ENCODE assay signal across 1 fruit fly cellular context in genomic region chr3L:1414032-1414431, dm6.
TF ChIP-seq lines count a peak whose summit lies in the region.

No protein-coding gene starts in this region.

TF ChIP-seq in whole organism, embryonic, 481 proteins besides CTCF, POLR2A, EP300 and RAD21 (continued from another document):
- no peak for TF ChIP-seq B-H1 (GFP tag; IDR thresholded peaks at IDR 0.05; lab: Robert Waterston, UW)
- no peak for TF ChIP-seq Atf3 (GFP tag; optimal IDR thresholded peaks at IDR 0.05; lab: Kevin White, UChicago)
- no peak for TF ChIP-seq nau (GFP tag; optimal IDR thresholded peaks at IDR 0.05; lab: Kevin White, UChicago)
- no peak for TF ChIP-seq phol (tag; optimal IDR thresholded peaks at IDR 0.05; lab: Kevin White, UChicago)
- no peak for TF ChIP-seq ems (GFP tag; optimal IDR thresholded peaks at IDR 0.05; lab: Kevin White, UChicago)
- TF ChIP-seq Meics (GFP tag; optimal IDR thresholded peaks at IDR 0.05; lab: Kevin White, UChicago), result no peak
- TF ChIP-seq NfI (GFP tag; optimal IDR thresholded peaks at IDR 0.05; lab: Kevin White, UChicago), result no peak
- TF ChIP-seq Deaf1 (tag; optimal IDR thresholded peaks at IDR 0.05; lab: Kevin White, UChicago), result no peak
- no peak for TF ChIP-seq salm (tag; optimal IDR thresholded peaks at IDR 0.05; lab: Kevin White, UChicago)
- peak; percentile 9 for TF ChIP-seq da (GFP tag; optimal IDR thresholded peaks at IDR 0.05; lab: Kevin White, UChicago)
- TF ChIP-seq CG10959 (GFP tag; IDR thresholded peaks at IDR 0.05; lab: Robert Waterston, UW), result no peak
- no peak for TF ChIP-seq CG2120 (GFP tag; optimal IDR thresholded peaks at IDR 0.05; lab: Kevin White, UChicago)
- no peak for TF ChIP-seq klu (GFP tag; IDR thresholded peaks at IDR 0.05; lab: Robert Waterston, UW)
- no peak for TF ChIP-seq CG8359 (GFP tag; optimal IDR thresholded peaks at IDR 0.05; lab: Kevin White, UChicago; ENCODE audit: borderline replicate concordance)
- TF ChIP-seq en (GFP tag; optimal IDR thresholded peaks at IDR 0.05; lab: Kevin White, UChicago), result no peak
- no peak for TF ChIP-seq CG15514 (GFP tag; optimal IDR thresholded peaks at IDR 0.05; lab: Kevin White, UChicago)
- TF ChIP-seq fu2 (GFP tag; optimal IDR thresholded peaks at IDR 0.05; lab: Kevin White, UChicago), result no peak
- TF ChIP-seq zfh2 (GFP tag; optimal IDR thresholded peaks at IDR 0.05; lab: Kevin White, UChicago), result no peak
- no peak for TF ChIP-seq schlank (tag; optimal IDR thresholded peaks at IDR 0.05; lab: Kevin White, UChicago)
- TF ChIP-seq CG9932 (GFP tag; IDR thresholded peaks at IDR 0.05; lab: Robert Waterston, UW), result no peak
- no peak for TF ChIP-seq trh (GFP tag; optimal IDR thresholded peaks at IDR 0.05; lab: Kevin White, UChicago)
- no peak for TF ChIP-seq CG7928 (GFP tag; optimal IDR thresholded peaks at IDR 0.05; lab: Kevin White, UChicago)
- no peak for TF ChIP-seq nerfin-2 (GFP tag; IDR thresholded peaks at IDR 0.05; lab: Robert Waterston, UW; ENCODE audit: partially characterized antibody)
- TF ChIP-seq vnd (GFP tag; IDR thresholded peaks at IDR 0.05; lab: Robert Waterston, UW; ENCODE audit: partially characterized antibody), result no peak
- peak; percentile 81 for TF ChIP-seq CG17829 (tag; optimal IDR thresholded peaks at IDR 0.05; lab: Kevin White, UChicago)
- peak; percentile 54 for TF ChIP-seq ttk (GFP tag; IDR thresholded peaks at IDR 0.05; lab: Robert Waterston, UW)
- no peak for TF ChIP-seq CG13287 (GFP tag; IDR thresholded peaks at IDR 0.05; lab: Robert Waterston, UW; ENCODE audit: partially characterized antibody)
- peak; percentile 41; the same call in 1 of the 3 replicates for TF ChIP-seq CG11695 (GFP tag; IDR thresholded peaks at IDR 0.05; lab: Robert Waterston, UW)
- TF ChIP-seq Bgb (GFP tag; IDR thresholded peaks at IDR 0.05; lab: Robert Waterston, UW; ENCODE audit: partially characterized antibody), result no peak
- no peak for TF ChIP-seq CG18476 (GFP tag; optimal IDR thresholded peaks at IDR 0.05; lab: Kevin White, UChicago)
- peak; percentile 32 for TF ChIP-seq CG12236 (GFP tag; optimal IDR thresholded peaks at IDR 0.05; lab: Kevin White, UChicago)
- no peak for TF ChIP-seq Oaz (GFP tag; IDR thresholded peaks at IDR 0.05; lab: Robert Waterston, UW)
- no peak for TF ChIP-seq ato (GFP tag; IDR thresholded peaks at IDR 0.05; lab: Robert Waterston, UW; ENCODE audit: partially characterized antibody)
- no peak for TF ChIP-seq corto (GFP tag; optimal IDR thresholded peaks at IDR 0.05; lab: Kevin White, UChicago)
- TF ChIP-seq Fer2 (tag; optimal IDR thresholded peaks at IDR 0.05; lab: Kevin White, UChicago), result no peak
- TF ChIP-seq Dref (GFP tag; IDR thresholded peaks at IDR 0.05; lab: Robert Waterston, UW), result no peak
- TF ChIP-seq vfl (GFP tag; optimal IDR thresholded peaks at IDR 0.05; lab: Kevin White, UChicago), result no peak
- TF ChIP-seq CG16815 (GFP tag; optimal IDR thresholded peaks at IDR 0.05; lab: Kevin White, UChicago), result peak; percentile 63
- peak; percentile 59; the same call in 2 of the 3 replicates for TF ChIP-seq Optix (GFP tag; IDR thresholded peaks at IDR 0.05; lab: Robert Waterston, UW)
- no peak for TF ChIP-seq CG16779 (GFP tag; IDR thresholded peaks at IDR 0.05; lab: Robert Waterston, UW)
- no peak; the same call in 1 of the 2 replicates for TF ChIP-seq dati (GFP tag; IDR thresholded peaks at IDR 0.05; lab: Robert Waterston, UW)
- TF ChIP-seq Kr (GFP tag; optimal IDR thresholded peaks at IDR 0.05; lab: Kevin White, UChicago), result peak; percentile 56
- no peak for TF ChIP-seq CG12155 (GFP tag; optimal IDR thresholded peaks at IDR 0.05; lab: Kevin White, UChicago)
- TF ChIP-seq sug (tag; optimal IDR thresholded peaks at IDR 0.05; lab: Kevin White, UChicago), result no peak
- TF ChIP-seq tgo (GFP tag; IDR thresholded peaks at IDR 0.05; lab: Robert Waterston, UW), result peak; percentile 43; the same call in 1 of the 3 replicates
- TF ChIP-seq Hmr (GFP tag; optimal IDR thresholded peaks at IDR 0.05; lab: Kevin White, UChicago), result no peak
- TF ChIP-seq CG13624 (GFP tag; optimal IDR thresholded peaks at IDR 0.05; lab: Kevin White, UChicago), result no peak
- peak; percentile 61 for TF ChIP-seq CG12391 (tag; optimal IDR thresholded peaks at IDR 0.05; lab: Kevin White, UChicago)
- no peak for TF ChIP-seq CG6654 (GFP tag; optimal IDR thresholded peaks at IDR 0.05; lab: Kevin White, UChicago)
- TF ChIP-seq Doc3 (GFP tag; IDR thresholded peaks at IDR 0.05; lab: Robert Waterston, UW; ENCODE audit: partially characterized antibody), result no peak
- TF ChIP-seq CG6813 (GFP tag; optimal IDR thresholded peaks at IDR 0.05; lab: Kevin White, UChicago), result no peak
- TF ChIP-seq fd3F (GFP tag; optimal IDR thresholded peaks at IDR 0.05; lab: Kevin White, UChicago), result no peak
- peak; percentile 20 for TF ChIP-seq CG30403 (GFP tag; optimal IDR thresholded peaks at IDR 0.05; lab: Kevin White, UChicago)
- no peak for TF ChIP-seq BEAF-32 (GFP tag; optimal IDR thresholded peaks at IDR 0.05; lab: Kevin White, UChicago)
- peak; percentile 53; the same call in 1 of the 3 replicates for TF ChIP-seq so (GFP tag; IDR thresholded peaks at IDR 0.05; lab: Robert Waterston, UW)
- TF ChIP-seq sqz (GFP tag; optimal IDR thresholded peaks at IDR 0.05; lab: Kevin White, UChicago), result no peak
- no peak for TF ChIP-seq CG14710 (tag; optimal IDR thresholded peaks at IDR 0.05; lab: Kevin White, UChicago)
- no peak for TF ChIP-seq TFAM (GFP tag; optimal IDR thresholded peaks at IDR 0.05; lab: Kevin White, UChicago)
- peak; percentile 81 for TF ChIP-seq CG17328 (GFP tag; IDR thresholded peaks at IDR 0.05; lab: Robert Waterston, UW)
- TF ChIP-seq grau (tag; optimal IDR thresholded peaks at IDR 0.05; lab: Kevin White, UChicago), result peak; percentile 45
- no peak for TF ChIP-seq CG9797 (GFP tag; optimal IDR thresholded peaks at IDR 0.05; lab: Kevin White, UChicago)
- TF ChIP-seq CG3838 (GFP tag; optimal IDR thresholded peaks at IDR 0.05; lab: Kevin White, UChicago), result no peak
- no peak for TF ChIP-seq CG9817 (tag; optimal IDR thresholded peaks at IDR 0.05; lab: Kevin White, UChicago)
- TF ChIP-seq tx (GFP tag; optimal IDR thresholded peaks at IDR 0.05; lab: Kevin White, UChicago), result no peak
- peak; percentile 51 for TF ChIP-seq H2.0 (GFP tag; IDR thresholded peaks at IDR 0.05; lab: Robert Waterston, UW)
- no peak for TF ChIP-seq CG6791 (GFP tag; IDR thresholded peaks at IDR 0.05; lab: Robert Waterston, UW; ENCODE audit: partially characterized antibody)
- no peak for TF ChIP-seq cad (GFP tag; optimal IDR thresholded peaks at IDR 0.05; lab: Kevin White, UChicago)
- TF ChIP-seq gfzf (GFP tag; optimal IDR thresholded peaks at IDR 0.05; lab: Kevin White, UChicago), result no peak
- peak; percentile 13 for TF ChIP-seq CoRest (tag; optimal IDR thresholded peaks at IDR 0.05; lab: Kevin White, UChicago)
- no peak for TF ChIP-seq CG8478 (optimal IDR thresholded peaks at IDR 0.05; lab: Kevin White, UChicago)
- peak; percentile 38 for TF ChIP-seq Nf-YB (GFP tag; optimal IDR thresholded peaks at IDR 0.05; lab: Kevin White, UChicago)
- TF ChIP-seq CG31224 (GFP tag; IDR thresholded peaks at IDR 0.05; lab: Robert Waterston, UW), result no peak
- no peak for TF ChIP-seq lbe (GFP tag; optimal IDR thresholded peaks at IDR 0.05; lab: Kevin White, UChicago)
- peak; percentile 43; the same call in 1 of the 2 replicates for TF ChIP-seq sob (GFP tag; IDR thresholded peaks at IDR 0.05; lab: Robert Waterston, UW)
- TF ChIP-seq cg (GFP tag; optimal IDR thresholded peaks at IDR 0.05; lab: Kevin White, UChicago), result no peak
- peak; percentile 62 for TF ChIP-seq gem (tag; optimal IDR thresholded peaks at IDR 0.05; lab: Kevin White, UChicago)
- peak; percentile 62 for TF ChIP-seq Chrac-16 (GFP tag; optimal IDR thresholded peaks at IDR 0.05; lab: Kevin White, UChicago)
- 0 out of 3 replicates have a peak, but pooled peaks have one; percentile 34 for TF ChIP-seq CG7357 (GFP tag; IDR thresholded peaks at IDR 0.05; lab: Robert Waterston, UW)
- peak; percentile 61 for TF ChIP-seq Awh (GFP tag; IDR thresholded peaks at IDR 0.05; lab: Robert Waterston, UW)
- TF ChIP-seq Oli (tag; optimal IDR thresholded peaks at IDR 0.05; lab: Kevin White, UChicago), result peak; percentile 35
- no peak for TF ChIP-seq ab (GFP tag; optimal IDR thresholded peaks at IDR 0.05; lab: Kevin White, UChicago)
- TF ChIP-seq Atf6 (GFP tag; IDR thresholded peaks at IDR 0.05; lab: Robert Waterston, UW), result no peak
- 0 out of 2 replicates have a peak, but pooled peaks have one; percentile 23 for TF ChIP-seq Rfx (GFP tag; IDR thresholded peaks at IDR 0.05; lab: Robert Waterston, UW)
- TF ChIP-seq CG3726 (GFP tag; IDR thresholded peaks at IDR 0.05; lab: Robert Waterston, UW), result no peak
- TF ChIP-seq Max (GFP tag; optimal IDR thresholded peaks at IDR 0.05; lab: Kevin White, UChicago), result no peak
- peak; percentile 49 for TF ChIP-seq chn (GFP tag; optimal IDR thresholded peaks at IDR 0.05; lab: Kevin White, UChicago)
- no peak for TF ChIP-seq D19A (tag; optimal IDR thresholded peaks at IDR 0.05; lab: Kevin White, UChicago)
- peak; percentile 92 for TF ChIP-seq CG8765 (GFP tag; IDR thresholded peaks at IDR 0.05; lab: Robert Waterston, UW)
- TF ChIP-seq ara (GFP tag; IDR thresholded peaks at IDR 0.05; lab: Robert Waterston, UW), result peak; percentile 90
- no peak for TF ChIP-seq abd-A (tag; optimal IDR thresholded peaks at IDR 0.05; lab: Kevin White, UChicago)
- no peak for TF ChIP-seq CG16863 (GFP tag; optimal IDR thresholded peaks at IDR 0.05; lab: Kevin White, UChicago)
- TF ChIP-seq tap (tag; optimal IDR thresholded peaks at IDR 0.05; lab: Kevin White, UChicago), result no peak
- TF ChIP-seq Ravus (GFP tag; IDR thresholded peaks at IDR 0.05; lab: Robert Waterston, UW), result no peak
- no peak for TF ChIP-seq CG17359 (tag; optimal IDR thresholded peaks at IDR 0.05; lab: Kevin White, UChicago)
- TF ChIP-seq chif (GFP tag; optimal IDR thresholded peaks at IDR 0.05; lab: Kevin White, UChicago), result peak; percentile 17 to 74
- no peak for TF ChIP-seq Tbp (GFP tag; optimal IDR thresholded peaks at IDR 0.05; lab: Kevin White, UChicago)
- TF ChIP-seq tup (GFP tag; optimal IDR thresholded peaks at IDR 0.05; lab: Kevin White, UChicago), result peak; percentile 15
- TF ChIP-seq luna (GFP tag; optimal IDR thresholded peaks at IDR 0.05; lab: Kevin White, UChicago), result no peak
- no peak for TF ChIP-seq ATbp (GFP tag; optimal IDR thresholded peaks at IDR 0.05; lab: Kevin White, UChicago)
- no peak for TF ChIP-seq CG7839 (tag; optimal IDR thresholded peaks at IDR 0.05; lab: Kevin White, UChicago)
- TF ChIP-seq CG12299 (tag; optimal IDR thresholded peaks at IDR 0.05; lab: Kevin White, UChicago), result no peak
- peak; percentile 79 for TF ChIP-seq CG2712 (tag; optimal IDR thresholded peaks at IDR 0.05; lab: Kevin White, UChicago)
- TF ChIP-seq CrebB (tag; optimal IDR thresholded peaks at IDR 0.05; lab: Kevin White, UChicago), result no peak
- TF ChIP-seq crc (GFP tag; optimal IDR thresholded peaks at IDR 0.05; lab: Kevin White, UChicago), result no peak
- peak; percentile 4 for TF ChIP-seq CG4707 (GFP tag; optimal IDR thresholded peaks at IDR 0.05; lab: Kevin White, UChicago)
- TF ChIP-seq Lhr (GFP tag; optimal IDR thresholded peaks at IDR 0.05; lab: Kevin White, UChicago), result peak; percentile 19
- TF ChIP-seq CG12219 (GFP tag; optimal IDR thresholded peaks at IDR 0.05; lab: Kevin White, UChicago), result peak; percentile 62
- no peak for TF ChIP-seq Opbp (GFP tag; IDR thresholded peaks at IDR 0.05; lab: Robert Waterston, UW; ENCODE audit: partially characterized antibody)
- no peak for TF ChIP-seq CG17612 (GFP tag; IDR thresholded peaks at IDR 0.05; lab: Robert Waterston, UW)
- 0 out of 3 replicates have a peak, but pooled peaks have one; percentile 18 for TF ChIP-seq C15 (GFP tag; IDR thresholded peaks at IDR 0.05; lab: Robert Waterston, UW)
- TF ChIP-seq crol (GFP tag; IDR thresholded peaks at IDR 0.05; lab: Robert Waterston, UW), result peak; percentile 5; the same call in 1 of the 2 replicates
- peak in 1 of 2 experiments; percentile 6 for TF ChIP-seq Hr51 (GFP tag; optimal IDR thresholded peaks at IDR 0.05; lab: Kevin White, UChicago)
- no peak for TF ChIP-seq pfk (GFP tag; optimal IDR thresholded peaks at IDR 0.05; lab: Kevin White, UChicago)
- TF ChIP-seq H15 (GFP tag; IDR thresholded peaks at IDR 0.05; lab: Robert Waterston, UW), result peak; percentile 71
- TF ChIP-seq Nf-YC (tag; optimal IDR thresholded peaks at IDR 0.05; lab: Kevin White, UChicago), result no peak
- no peak for TF ChIP-seq psq (GFP tag; optimal IDR thresholded peaks at IDR 0.05; lab: Kevin White, UChicago)
- peak; percentile 45 for TF ChIP-seq CG30431 (GFP tag; optimal IDR thresholded peaks at IDR 0.05; lab: Kevin White, UChicago)
- no peak for TF ChIP-seq chm (GFP tag; IDR thresholded peaks at IDR 0.05; lab: Robert Waterston, UW)
- TF ChIP-seq CG9609 (GFP tag; optimal IDR thresholded peaks at IDR 0.05; lab: Kevin White, UChicago), result peak; percentile 14
- no peak for TF ChIP-seq PHDP (tag; optimal IDR thresholded peaks at IDR 0.05; lab: Kevin White, UChicago)
- TF ChIP-seq Gug (GFP tag; IDR thresholded peaks at IDR 0.05; lab: Robert Waterston, UW), result peak; percentile 42; the same call in 1 of the 4 replicates
- no peak for TF ChIP-seq HmgD (GFP tag; optimal IDR thresholded peaks at IDR 0.05; lab: Kevin White, UChicago)
- TF ChIP-seq ewg (GFP tag; optimal IDR thresholded peaks at IDR 0.05; lab: Kevin White, UChicago), result no peak
- TF ChIP-seq otp (GFP tag; IDR thresholded peaks at IDR 0.05; lab: Robert Waterston, UW), result peak; percentile 82
- TF ChIP-seq tll (GFP tag; optimal IDR thresholded peaks at IDR 0.05; lab: Kevin White, UChicago), result no peak
- TF ChIP-seq CG6689 (GFP tag; IDR thresholded peaks at IDR 0.05; lab: Robert Waterston, UW), result peak; percentile 73
- no peak for TF ChIP-seq pb (GFP tag; optimal IDR thresholded peaks at IDR 0.05; lab: Kevin White, UChicago)
